Fruit fly (Drosophila melanogaster): ENCODE results near the gene CG46448.

The CG46448 gene

DNA sequence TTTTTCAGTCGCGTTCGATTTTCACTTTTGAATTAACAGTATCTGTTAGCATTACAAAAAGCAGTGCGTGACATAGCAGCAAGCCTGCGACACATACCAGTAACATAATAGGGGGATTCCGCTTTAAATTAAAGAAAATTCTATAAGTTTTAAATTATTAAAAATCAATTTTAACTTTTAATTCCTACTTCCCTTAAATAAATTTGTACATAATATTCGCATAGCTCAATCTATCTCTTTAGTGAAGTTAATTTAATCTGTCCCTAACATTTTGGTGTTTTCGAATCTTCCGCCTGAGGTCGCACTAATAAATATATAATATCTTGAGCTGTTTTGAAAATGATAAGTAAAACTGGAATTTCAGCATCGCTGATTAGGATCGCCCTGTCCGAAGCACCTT lies 29.0 kb downstream of the CG46448 start, which contains the start of gene CG9886 (continued):
- no peak for TF ChIP-seq D19A (tag; optimal IDR thresholded peaks at IDR 0.05)
- TF ChIP-seq chn (GFP tag; optimal IDR thresholded peaks at IDR 0.05): no peak
- no peak for TF ChIP-seq pfk (GFP tag; optimal IDR thresholded peaks at IDR 0.05)
- no peak for TF ChIP-seq CG9876 (GFP tag; optimal IDR thresholded peaks at IDR 0.05)
- TF ChIP-seq trem (tag; optimal IDR thresholded peaks at IDR 0.05): peak; percentile 82
- TF ChIP-seq CG34376 (GFP tag; optimal IDR thresholded peaks at IDR 0.05): no peak
- no peak for TF ChIP-seq CG6791 (GFP tag; IDR thresholded peaks at IDR 0.05; ENCODE audit: partially characterized antibody)
- no peak for TF ChIP-seq cg (GFP tag; optimal IDR thresholded peaks at IDR 0.05)
- peak; percentile 56 for TF ChIP-seq Hsf (GFP tag; optimal IDR thresholded peaks at IDR 0.05)
- peak; percentile 13; the same call in 1 of the 2 replicates for TF ChIP-seq ara (GFP tag; IDR thresholded peaks at IDR 0.05)
- peak; percentile 62 for TF ChIP-seq NfI (GFP tag; optimal IDR thresholded peaks at IDR 0.05)
- no peak for TF ChIP-seq Poxn (GFP tag; IDR thresholded peaks at IDR 0.05)
- no peak for TF ChIP-seq Opbp (GFP tag; IDR thresholded peaks at IDR 0.05; ENCODE audit: partially characterized antibody)
- TF ChIP-seq CG2199 (GFP tag; IDR thresholded peaks at IDR 0.05): no peak
- TF ChIP-seq Ravus (GFP tag; IDR thresholded peaks at IDR 0.05): no peak
- TF ChIP-seq Ets97D (GFP tag; optimal IDR thresholded peaks at IDR 0.05): peak; percentile 23
- peak; percentile 70 for TF ChIP-seq CG9817 (tag; optimal IDR thresholded peaks at IDR 0.05)
- TF ChIP-seq CG34422 (GFP tag; IDR thresholded peaks at IDR 0.05): no peak
- TF ChIP-seq cad (GFP tag; optimal IDR thresholded peaks at IDR 0.05): no peak
- no peak for TF ChIP-seq ro (GFP tag; IDR thresholded peaks at IDR 0.05)
- TF ChIP-seq cas (GFP tag; IDR thresholded peaks at IDR 0.05): no peak
- peak; percentile 70 for TF ChIP-seq CG32532 (GFP tag; IDR thresholded peaks at IDR 0.05)
- TF ChIP-seq Med (GFP tag): peak; percentile 72
- no peak for TF ChIP-seq Hr39 (optimal IDR thresholded peaks at IDR 0.05)
- TF ChIP-seq CG10366 (GFP tag; IDR thresholded peaks at IDR 0.05): peak; percentile 50
- TF ChIP-seq Eip74EF (GFP tag; optimal IDR thresholded peaks at IDR 0.05): peak in 1 of 2 experiments; percentile 17
- peak; percentile 18 for TF ChIP-seq CG18764 (GFP tag; optimal IDR thresholded peaks at IDR 0.05)
- TF ChIP-seq aop (GFP tag; IDR thresholded peaks at IDR 0.05): no peak
- TF ChIP-seq CG7271 (tag; optimal IDR thresholded peaks at IDR 0.05): peak; percentile 14
- TF ChIP-seq CG8944 (GFP tag; optimal IDR thresholded peaks at IDR 0.05): no peak
- peak; percentile 29 for TF ChIP-seq CG12104 (GFP tag; optimal IDR thresholded peaks at IDR 0.05)
- TF ChIP-seq Hand (GFP tag; optimal IDR thresholded peaks at IDR 0.05): no peak
- TF ChIP-seq CG10979 (tag; optimal IDR thresholded peaks at IDR 0.05): peak; percentile 68
- no peak for TF ChIP-seq Antp (GFP tag; optimal IDR thresholded peaks at IDR 0.05)
- peak; percentile 15 for TF ChIP-seq tup (GFP tag; optimal IDR thresholded peaks at IDR 0.05)
- no peak for TF ChIP-seq CG11723 (GFP tag; optimal IDR thresholded peaks at IDR 0.05)
- peak in 1 of 2 experiments; percentile 76 for TF ChIP-seq Pdp1 (GFP tag; optimal IDR thresholded peaks at IDR 0.05)
- TF ChIP-seq Ets65A (GFP tag): no peak
- TF ChIP-seq CG3726 (GFP tag; IDR thresholded peaks at IDR 0.05): no peak
- peak; percentile 63 for TF ChIP-seq salm (tag; optimal IDR thresholded peaks at IDR 0.05)
- peak; percentile 49 for TF ChIP-seq sob (GFP tag; IDR thresholded peaks at IDR 0.05)
- no peak for TF ChIP-seq luna (GFP tag; optimal IDR thresholded peaks at IDR 0.05)
- TF ChIP-seq Gsc (GFP tag; IDR thresholded peaks at IDR 0.05): no peak
- TF ChIP-seq fu2 (GFP tag; optimal IDR thresholded peaks at IDR 0.05): no peak
- TF ChIP-seq Max (GFP tag; optimal IDR thresholded peaks at IDR 0.05): peak; percentile 58
- no peak for TF ChIP-seq Rx (GFP tag; IDR thresholded peaks at IDR 0.05)
- no peak for TF ChIP-seq nau (GFP tag; optimal IDR thresholded peaks at IDR 0.05)
- peak; percentile 41 for TF ChIP-seq CG6765 (GFP tag; optimal IDR thresholded peaks at IDR 0.05)
- no peak for TF ChIP-seq CrebB (tag; optimal IDR thresholded peaks at IDR 0.05)
- TF ChIP-seq Bteb2 (GFP tag; optimal IDR thresholded peaks at IDR 0.05): peak; percentile 34
- TF ChIP-seq jumu (GFP tag; optimal IDR thresholded peaks at IDR 0.05): no peak
- TF ChIP-seq Optix (GFP tag; IDR thresholded peaks at IDR 0.05): no peak
- TF ChIP-seq Nf-YA (GFP tag; IDR thresholded peaks at IDR 0.05): no peak

All from whole organism, embryonic.